Fruit fly (Drosophila melanogaster): ENCODE data around the gene Cnot4.
A peak's percentile ranks its signal among the peaks of the same experiment; 100 is the strongest.

Gene Cnot4

dm6 chr2L:10422643-10423606 is 26.4 kb downstream of the Cnot4 start, which contains the start of the genes pie and Wdfy2 (continued):
- TF ChIP-seq foxo (GFP tag; optimal IDR thresholded peaks at IDR 0.05) (no peak), Mio (GFP tag; optimal IDR thresholded peaks at IDR 0.05) (no peak), Dif (GFP tag; optimal IDR thresholded peaks at IDR 0.05; ENCODE audit: partially characterized antibody) (no peak), Myc (optimal IDR thresholded peaks at IDR 0.05) (no peak), pan (optimal IDR thresholded peaks at IDR 0.05) (no peak), OdsH (GFP tag; optimal IDR thresholded peaks at IDR 0.05) (no peak), Hr78 (GFP tag; optimal IDR thresholded peaks at IDR 0.05) (peak; percentile 83), sage (GFP tag; optimal IDR thresholded peaks at IDR 0.05) (no peak), CG9705 (GFP tag; optimal IDR thresholded peaks at IDR 0.05) (no peak), jim (GFP tag; optimal IDR thresholded peaks at IDR 0.05) (no peak), rgr (GFP tag; optimal IDR thresholded peaks at IDR 0.05) (no peak), HLH106 (tag; optimal IDR thresholded peaks at IDR 0.05) (no peak), CG32264 (GFP tag; optimal IDR thresholded peaks at IDR 0.05) (no peak), Jra (GFP tag; optimal IDR thresholded peaks at IDR 0.05) (no peak), Vsx2 (GFP tag; optimal IDR thresholded peaks at IDR 0.05; ENCODE audit: partially characterized antibody) (no peak)

dm6 chr2L:10425599-10425998 is 29.1 kb downstream of the Cnot4 start:
- TF ChIP-seq Dfd (GFP tag; optimal IDR thresholded peaks at IDR 0.05) (no peak), rgr (GFP tag; optimal IDR thresholded peaks at IDR 0.05) (no peak), usp (GFP tag; optimal IDR thresholded peaks at IDR 0.05) (no peak), CG32264 (GFP tag; optimal IDR thresholded peaks at IDR 0.05) (no peak), psq (GFP tag; optimal IDR thresholded peaks at IDR 0.05) (no peak), ey (GFP tag; optimal IDR thresholded peaks at IDR 0.05) (no peak), pan (optimal IDR thresholded peaks at IDR 0.05) (no peak), Rel (GFP tag; optimal IDR thresholded peaks at IDR 0.05) (no peak), Rel (tag; optimal IDR thresholded peaks at IDR 0.05) (no peak), fru (GFP tag; optimal IDR thresholded peaks at IDR 0.05) (no peak)

- TF ChIP-seq sv (GFP tag; optimal IDR thresholded peaks at IDR 0.05) (peak; percentile 10), usp (GFP tag; optimal IDR thresholded peaks at IDR 0.05) (no peak), h (GFP tag; optimal IDR thresholded peaks at IDR 0.05) (no peak), Hnf4 (GFP tag; optimal IDR thresholded peaks at IDR 0.05) (no peak), HLH106 (tag; optimal IDR thresholded peaks at IDR 0.05) (no peak), Hr83 (GFP tag; optimal IDR thresholded peaks at IDR 0.05; ENCODE audit: poor library complexity, severe bottlenecking) (peak; percentile 23), pan (optimal IDR thresholded peaks at IDR 0.05) (no peak), tai (GFP tag; optimal IDR thresholded peaks at IDR 0.05) (no peak), lola (GFP tag; optimal IDR thresholded peaks at IDR 0.05) (no peak), Dif (GFP tag; optimal IDR thresholded peaks at IDR 0.05; ENCODE audit: partially characterized antibody) (no peak), Dfd (GFP tag; optimal IDR thresholded peaks at IDR 0.05) (no peak), CG32264 (GFP tag; optimal IDR thresholded peaks at IDR 0.05) (no peak), jim (GFP tag; optimal IDR thresholded peaks at IDR 0.05) (no peak), rgr (GFP tag; optimal IDR thresholded peaks at IDR 0.05) (no peak), GATAd (GFP tag; optimal IDR thresholded peaks at IDR 0.05) (no peak), Myc (optimal IDR thresholded peaks at IDR 0.05) (no peak), dmrt93B (GFP tag; optimal IDR thresholded peaks at IDR 0.05) (no peak), ey (GFP tag; optimal IDR thresholded peaks at IDR 0.05) (peak; percentile 34), woc (GFP tag; optimal IDR thresholded peaks at IDR 0.05) (peak; percentile 10), dl (GFP tag; optimal IDR thresholded peaks at IDR 0.05; ENCODE audit: insufficient read depth in 1 of 2, partially characterized antibody in 2 of 2) (no peak), N (GFP tag; optimal IDR thresholded peaks at IDR 0.05) (no peak), foxo (GFP tag; optimal IDR thresholded peaks at IDR 0.05) (no peak), CG9705 (GFP tag; optimal IDR thresholded peaks at IDR 0.05) (no peak), psq (GFP tag; optimal IDR thresholded peaks at IDR 0.05) (peak; percentile 44), Jra (GFP tag; optimal IDR thresholded peaks at IDR 0.05) (peak; percentile 79), Abd-B (GFP tag; optimal IDR thresholded peaks at IDR 0.05) (no peak), Hr78 (GFP tag; optimal IDR thresholded peaks at IDR 0.05) (no peak), sage (GFP tag; optimal IDR thresholded peaks at IDR 0.05) (no peak), Mio (GFP tag; optimal IDR thresholded peaks at IDR 0.05) (no peak), dsf (GFP tag; optimal IDR thresholded peaks at IDR 0.05; ENCODE audit: borderline replicate concordance) (peak; percentile 5), br (GFP tag; optimal IDR thresholded peaks at IDR 0.05) (no peak), OdsH (GFP tag; optimal IDR thresholded peaks at IDR 0.05) (peak; percentile 44), Sp1 (GFP tag; optimal IDR thresholded peaks at IDR 0.05) (peak; percentile 3), Rel (GFP tag; optimal IDR thresholded peaks at IDR 0.05) (no peak), Rel (tag; optimal IDR thresholded peaks at IDR 0.05) (no peak), fru (GFP tag; optimal IDR thresholded peaks at IDR 0.05) (no peak), CrebA (GFP tag; optimal IDR thresholded peaks at IDR 0.05; ENCODE audit: borderline replicate concordance) (no peak), Vsx2 (GFP tag; optimal IDR thresholded peaks at IDR 0.05; ENCODE audit: partially characterized antibody) (no peak), brk (GFP tag; optimal IDR thresholded peaks at IDR 0.05) (peak; percentile 42)
Observed at dm6 chr2L:10426534-10427048, 30.1 kb downstream of the Cnot4 start, which contains the start of the genes SmB and KdelR. SmB (minus strand) TSS chr2L:10426627. KdelR (plus strand) TSS chr2L:10426887.
